Worm (Caenorhabditis elegans) whole organism, L4 larva: ENCODE measurements around the gene F35E8.1.

ENCODE experiments used
- dve-1 ChIP-seq: sonication (generic microtip); optimal IDR thresholded peaks from 2 replicates; lab custom pipeline; 2017; ENCODE audit warnings: antibody characterized with exemption, mild to moderate bottlenecking, missing genetic modification characterization, missing compliant biosample characterization; ENCODE audit not compliant: insufficient read depth
- nhr-11 ChIP-seq: fragments of 150-350 bp; optimal IDR thresholded peaks from 2 replicates; lab custom pipeline; 2014; ENCODE audit warnings: missing biosample characterization, missing genetic modification characterization

DNA sequence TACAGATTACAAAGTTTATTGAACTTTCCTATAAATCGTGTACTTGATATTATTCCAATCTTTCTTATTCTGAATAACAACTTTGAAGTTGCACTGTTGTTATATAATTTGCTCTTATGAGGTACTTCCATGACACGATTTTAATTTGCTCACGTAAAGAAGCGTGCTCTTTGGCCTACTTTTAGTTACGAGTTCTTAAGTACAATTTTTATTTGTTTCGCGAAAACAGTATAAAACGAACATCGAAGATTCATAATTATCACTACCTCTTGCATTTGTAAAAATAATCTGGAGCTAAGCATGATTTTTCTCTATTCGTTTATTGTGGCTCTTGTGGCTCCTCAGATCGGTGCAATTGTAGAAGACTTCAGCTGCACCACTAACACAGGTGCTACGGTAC lies 8.3 kb upstream of the F35E8.1 start, which contains the start of gene F35E8.7:
- TF ChIP-seq dve-1 (tag; lab: Kevin White, UChicago) (no peak), nhr-11 (tag; lab: Kevin White, UChicago) (no peak)
